Fruit fly (Drosophila melanogaster): Measurements from ENCODE around the gene CG14610.

DNA sequence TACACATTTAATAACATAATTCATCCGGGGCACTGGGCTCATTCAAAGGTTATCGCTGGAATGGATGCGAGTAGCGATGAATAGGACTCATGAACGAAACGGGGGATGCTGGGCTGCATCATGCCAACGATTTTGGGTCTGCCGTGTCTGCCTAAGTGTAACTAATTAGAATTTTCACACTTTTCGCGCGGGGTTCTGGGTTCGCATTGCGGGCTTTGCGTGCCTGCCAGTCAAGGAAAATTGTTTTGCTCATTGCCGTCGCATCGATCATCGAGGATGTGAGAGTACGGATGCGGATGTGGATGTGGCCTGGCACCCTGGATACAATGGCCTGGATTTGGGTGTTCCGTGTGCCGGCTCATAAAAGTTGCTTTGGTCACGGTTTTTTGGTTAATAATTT, 6.0 kb downstream of the CG14610 start:
- no peak for TF ChIP-seq ttk (optimal IDR thresholded peaks at IDR 0.05)
- TF ChIP-seq Myc (optimal IDR thresholded peaks at IDR 0.05), result no peak
- TF ChIP-seq insv (optimal IDR thresholded peaks at IDR 0.05), result no peak
- no peak for TF ChIP-seq Sin3A (optimal IDR thresholded peaks at IDR 0.05)
- no peak for TF ChIP-seq psq (optimal IDR thresholded peaks at IDR 0.05)

Data from Kc167 (cell line).